Worm (Caenorhabditis elegans) whole organism, young adult: ENCODE measurements around the gene M163.11.

Source experiments
- B0261.1 ChIP-seq: sonication (generic microtip); optimal IDR thresholded peaks from 2 replicates; lab custom pipeline; 2016; ENCODE audit warnings: mild to moderate bottlenecking, missing genetic modification characterization, moderate library complexity, missing compliant biosample characterization
- C06A6.2 ChIP-seq: fragments of 200-800 bp; sonication (Bioruptor generic); conservative IDR thresholded peaks from 2 replicates; pipeline ENCODE4 v1.3.6; 2022; ENCODE audit warnings: missing genetic modification characterization, missing compliant biosample characterization
- D2030.7 ChIP-seq: fragments of 200-800 bp; sonication (Bioruptor generic); IDR thresholded peaks from 2 replicates; pipeline ENCODE4 v1.3.6; 2022; ENCODE audit warnings: missing genetic modification reagents, missing genetic modification characterization, missing compliant biosample characterization
- F37B4.10 ChIP-seq: fragments of 200-800 bp; sonication (Bioruptor generic); IDR thresholded peaks from 2 replicates; pipeline ENCODE4 v1.3.6; 2022; ENCODE audit warnings: missing genetic modification characterization, missing compliant biosample characterization
- F52B5.7 ChIP-seq: sonication (generic microtip); optimal IDR thresholded peaks from 2 replicates; lab custom pipeline; 2016; ENCODE audit warnings: mild to moderate bottlenecking, missing genetic modification characterization, missing compliant biosample characterization
- F55B11.4 ChIP-seq: sonication (generic microtip); optimal IDR thresholded peaks from 2 replicates; lab custom pipeline; 2016; ENCODE audit warnings: missing compliant biosample characterization, missing genetic modification characterization, borderline replicate concordance; ENCODE audit not compliant: insufficient read depth
- F57C9.4 ChIP-seq: sonication (generic microtip); optimal IDR thresholded peaks from 2 replicates; lab custom pipeline; 2017; ENCODE audit warnings: mild to moderate bottlenecking, missing genetic modification characterization, missing compliant biosample characterization
- T07F8.4 ChIP-seq: sonication (generic microtip); optimal IDR thresholded peaks from 2 replicates; lab custom pipeline; 2016; ENCODE audit warnings: mild to moderate bottlenecking, missing genetic modification characterization, moderate library complexity, missing compliant biosample characterization
- T26A5.8 ChIP-seq: sonication (generic microtip); optimal IDR thresholded peaks from 2 replicates; lab custom pipeline; 2016; ENCODE audit warnings: missing genetic modification characterization, missing compliant biosample characterization
- Y95B8A.8 ChIP-seq: fragments of 200-800 bp; sonication (Bioruptor generic); IDR thresholded peaks from 2 replicates; pipeline ENCODE4 v1.3.6; 2022; ENCODE audit warnings: missing genetic modification reagents, missing genetic modification characterization, missing compliant biosample characterization
- aptf-2 ChIP-seq: fragments of 200-800 bp; sonication (Bioruptor generic); conservative IDR thresholded peaks from 2 replicates; pipeline ENCODE4 v1.3.6; 2022; ENCODE audit warnings: missing genetic modification reagents, missing genetic modification characterization, missing compliant biosample characterization
- aptf-3 ChIP-seq: fragments of 200-800 bp; sonication (Bioruptor generic); IDR thresholded peaks from 2 replicates; pipeline ENCODE4 v1.3.6; 2022; ENCODE audit warnings: missing genetic modification characterization, missing compliant biosample characterization
- cebp-2 ChIP-seq: fragments of 200-800 bp; sonication (Bioruptor generic); IDR thresholded peaks from 2 replicates; pipeline ENCODE4 v1.3.6; 2022; ENCODE audit warnings: missing genetic modification characterization, missing compliant biosample characterization
- ceh-27 ChIP-seq: fragments of 200-800 bp; sonication (Bioruptor generic); optimal IDR thresholded peaks from 2 replicates; lab custom pipeline; 2018; ENCODE audit warnings: mild to moderate bottlenecking, missing genetic modification characterization, moderate library complexity, missing compliant biosample characterization
- ceh-91 ChIP-seq: fragments of 200-800 bp; sonication (Bioruptor generic); IDR thresholded peaks from 2 replicates; pipeline ENCODE4 v1.3.6; 2022; ENCODE audit warnings: missing genetic modification reagents, missing genetic modification characterization, missing compliant biosample characterization
- die-1 ChIP-seq: sonication (generic microtip); optimal IDR thresholded peaks from 2 replicates; lab custom pipeline; 2016; ENCODE audit warnings: missing genotype, mild to moderate bottlenecking, missing genetic modification characterization, missing compliant biosample characterization
- dox-1 ChIP-seq: fragments of 200-800 bp; sonication (Bioruptor generic); IDR thresholded peaks from 2 replicates; pipeline ENCODE4 v1.3.6; 2022; ENCODE audit warnings: missing genetic modification reagents, missing genetic modification characterization, missing compliant biosample characterization
- dpff-1 ChIP-seq: sonication (generic microtip); optimal IDR thresholded peaks from 2 replicates; lab custom pipeline; 2017; ENCODE audit warnings: mild to moderate bottlenecking, missing genetic modification characterization, missing compliant biosample characterization
- egl-18 ChIP-seq: fragments of 200-800 bp; sonication (Bioruptor generic); IDR thresholded peaks from 2 replicates; pipeline ENCODE4 v1.3.6; 2022; ENCODE audit warnings: missing genetic modification reagents, missing genetic modification characterization, missing compliant biosample characterization
- fkh-3 ChIP-seq: sonication (generic microtip); optimal IDR thresholded peaks from 2 replicates; lab custom pipeline; 2016; ENCODE audit warnings: mild to moderate bottlenecking, missing genetic modification characterization, missing compliant biosample characterization
- him-1 ChIP-seq: sonication (generic microtip); optimal IDR thresholded peaks from 2 replicates; lab custom pipeline; 2016; ENCODE audit warnings: missing genotype, missing genetic modification reagents, missing genetic modification characterization, missing compliant biosample characterization
- hlh-26 ChIP-seq: fragments of 200-800 bp; sonication (Bioruptor generic); conservative IDR thresholded peaks from 2 replicates; pipeline ENCODE4 v1.3.6; 2022; ENCODE audit warnings: missing genetic modification reagents, missing genetic modification characterization, missing compliant biosample characterization
- hmg-1.2 ChIP-seq: fragments of 200-800 bp; sonication (Bioruptor generic); IDR thresholded peaks from 2 replicates; pipeline ENCODE4 v1.3.6; 2022; ENCODE audit warnings: missing genetic modification reagents, missing genetic modification characterization, missing compliant biosample characterization
- hmg-20 ChIP-seq: fragments of 200-800 bp; sonication (Bioruptor generic); IDR thresholded peaks from 2 replicates; pipeline ENCODE4 v1.3.6; 2022; ENCODE audit warnings: missing genetic modification reagents, missing genetic modification characterization, missing compliant biosample characterization
- hrde-1 ChIP-seq: sonication (generic microtip); optimal IDR thresholded peaks from 2 replicates; lab custom pipeline; 2016; ENCODE audit warnings: missing genetic modification characterization, mild to moderate bottlenecking, missing compliant biosample characterization, moderate library complexity, missing genotype, missing genetic modification reagents, borderline replicate concordance
- lsl-1 ChIP-seq: fragments of 200-800 bp; sonication (Bioruptor generic); optimal IDR thresholded peaks from 2 replicates; lab custom pipeline; 2018; ENCODE audit warnings: mild to moderate bottlenecking, missing genetic modification characterization, moderate library complexity, missing compliant biosample characterization
- lsy-27 ChIP-seq: sonication (generic microtip); optimal IDR thresholded peaks from 2 replicates; lab custom pipeline; 2017; ENCODE audit warnings: missing genetic modification characterization, mild to moderate bottlenecking, missing compliant biosample characterization, antibody characterized with exemption, missing genotype, borderline replicate concordance; ENCODE audit not compliant: insufficient read depth
- madf-3 ChIP-seq: fragments of 200-800 bp; sonication (Bioruptor generic); IDR thresholded peaks from 2 replicates; pipeline ENCODE4 v1.3.6; 2022; ENCODE audit warnings: missing genetic modification reagents, missing genetic modification characterization, missing compliant biosample characterization
- mxl-1 ChIP-seq: sonication (generic microtip); optimal IDR thresholded peaks from 2 replicates; lab custom pipeline; 2016; ENCODE audit warnings: missing genetic modification characterization, missing compliant biosample characterization
- nfya-2 ChIP-seq: fragments of 200-800 bp; sonication (Bioruptor generic); IDR thresholded peaks from 2 replicates; pipeline ENCODE4 v1.3.6; 2022; ENCODE audit warnings: missing genetic modification reagents, missing genetic modification characterization, missing compliant biosample characterization
- nfyb-1 ChIP-seq: fragments of 200-800 bp; sonication (Bioruptor generic); IDR thresholded peaks from 2 replicates; pipeline ENCODE4 v1.3.6; 2022; ENCODE audit warnings: missing genetic modification reagents, missing genetic modification characterization, missing compliant biosample characterization
- nhr-179 ChIP-seq: sonication (generic microtip); optimal IDR thresholded peaks from 2 replicates; lab custom pipeline; 2016; ENCODE audit warnings: mild to moderate bottlenecking, missing genetic modification characterization, missing compliant biosample characterization
- nhr-27 ChIP-seq: fragments of 200-800 bp; sonication (Bioruptor generic); optimal IDR thresholded peaks from 2 replicates; lab custom pipeline; 2018; ENCODE audit warnings: mild to moderate bottlenecking, missing genetic modification characterization, moderate library complexity, missing compliant biosample characterization
- pbrm-1 ChIP-seq: fragments of 200-800 bp; sonication (Bioruptor generic); IDR thresholded peaks from 2 replicates; pipeline ENCODE4 v1.3.6; 2022; ENCODE audit warnings: missing genetic modification reagents, missing genetic modification characterization, missing compliant biosample characterization
- pha-4 ChIP-seq: fragments of 150-350 bp; sonication (generic microtip); optimal IDR thresholded peaks from 2 replicates; lab custom pipeline; 2014; ENCODE audit warnings: missing biosample characterization, missing genetic modification reagents, missing genetic modification characterization
- rpc-1 ChIP-seq, 2 experiments: fragments of 150-350 bp in 1 of 2; sonication (generic microtip) in 1 of 2; optimal IDR thresholded peaks; 2 replicates each; lab custom pipeline; 2014 to 2018; ENCODE audit warnings: missing biosample characterization in 1 of 2, missing genetic modification characterization in 1 of 2, missing genetic modification reagents in 1 of 2, missing genotype in 1 of 2
- snpc-1.1 ChIP-seq: sonication (generic microtip); optimal IDR thresholded peaks from 2 replicates; lab custom pipeline; 2017; ENCODE audit warnings: missing genetic modification characterization, mild to moderate bottlenecking, missing compliant biosample characterization, antibody characterized with exemption, moderate library complexity, missing genotype, missing genetic modification reagents; ENCODE audit not compliant: insufficient read depth
- snpc-4 ChIP-seq, 5 experiments: fragments of 150-350 bp in 1 of 5; sonication (generic microtip) in 4 of 5; optimal IDR thresholded peaks; 2 replicates each; lab custom pipeline; 2014 to 2018; ENCODE audit warnings: missing genetic modification characterization in 5 of 5, missing biosample characterization in 3 of 5, antibody characterized with exemption in 2 of 5, mild to moderate bottlenecking in 2 of 5, missing compliant biosample characterization in 2 of 5, missing genotype in 2 of 5, moderate library complexity in 2 of 5, missing genetic modification reagents in 1 of 5
- sptf-2 ChIP-seq: fragments of 200-800 bp; sonication (Bioruptor generic); optimal IDR thresholded peaks from 2 replicates; lab custom pipeline; 2018; ENCODE audit warnings: mild to moderate bottlenecking, missing genetic modification characterization, missing compliant biosample characterization
- unc-130 ChIP-seq: sonication (generic microtip); optimal IDR thresholded peaks from 2 replicates; lab custom pipeline; 2016; ENCODE audit warnings: missing genetic modification reagents, missing genetic modification characterization, missing compliant biosample characterization
- zfh-2 ChIP-seq: fragments of 200-800 bp; sonication (Bioruptor generic); conservative IDR thresholded peaks from 2 replicates; pipeline ENCODE4 v1.3.6; 2022; ENCODE audit warnings: missing genetic modification reagents, missing genetic modification characterization, missing compliant biosample characterization
- zim-3 ChIP-seq: sonication (generic microtip); optimal IDR thresholded peaks from 2 replicates; lab custom pipeline; 2017; ENCODE audit warnings: mild to moderate bottlenecking, missing genetic modification characterization, moderate library complexity, missing compliant biosample characterization
- ztf-18 ChIP-seq: sonication (generic microtip); optimal IDR thresholded peaks from 2 replicates; lab custom pipeline; 2016; ENCODE audit warnings: missing genotype, mild to moderate bottlenecking, missing genetic modification characterization, missing compliant biosample characterization
- ztf-28 ChIP-seq: fragments of 200-800 bp; sonication (Bioruptor generic); IDR thresholded peaks from 2 replicates; pipeline ENCODE4 v1.3.6; 2022; ENCODE audit warnings: missing genetic modification reagents, missing genetic modification characterization, missing compliant biosample characterization
- ztf-3 ChIP-seq: fragments of 200-800 bp; sonication (Bioruptor generic); optimal IDR thresholded peaks from 2 replicates; lab custom pipeline; 2018; ENCODE audit warnings: mild to moderate bottlenecking, missing genetic modification characterization, missing compliant biosample characterization

Gene M163.11

ce11 chrX:14525325-14526305, 46.4 kb downstream of the M163.11 start (continued):
- TF ChIP-seq B0261.1 (peak; percentile 62), ztf-3 (GFP tag; lab: Kevin White, UChicago) (peak; percentile 95), snpc-4 (GFP tag; optimal IDR thresholded peaks at IDR 0.05; lab: Kevin White, UChicago) (peak; percentile 67), snpc-4 (tag; optimal IDR thresholded peaks at IDR 0.05; lab: Kevin White, UChicago) (peak; percentile 43 to 93 (median 89)), hmg-20 (GFP tag; lab: Robert Waterston, UW) (peak; percentile 97), pha-4 (tag; lab: Kevin White, UChicago) (peak; percentile 40), ceh-27 (GFP tag; lab: Kevin White, UChicago) (peak; percentile 99), ceh-91 (GFP tag; lab: Robert Waterston, UW) (no peak), nfyb-1 (GFP tag; lab: Robert Waterston, UW) (peak; percentile 99), fkh-3 (tag; lab: Kevin White, UChicago) (no peak), hrde-1 (no peak), T07F8.4 (tag; lab: Kevin White, UChicago) (peak; percentile 95), snpc-1.1 (tag; lab: Kevin White, UChicago) (no peak), F57C9.4 (tag; lab: Kevin White, UChicago) (peak; percentile 81), nhr-179 (tag; lab: Kevin White, UChicago) (peak; percentile 87), aptf-3 (GFP tag; lab: Robert Waterston, UW) (no peak), hmg-1.2 (GFP tag; lab: Robert Waterston, UW) (peak; percentile 87), D2030.7 (no peak), rpc-1 (optimal IDR thresholded peaks at IDR 0.05; lab: Kevin White, UChicago) (peak; percentile 17), rpc-1 (tag; optimal IDR thresholded peaks at IDR 0.05; lab: Kevin White, UChicago) (no peak), cebp-2 (GFP tag; lab: Robert Waterston, UW) (peak; percentile 98), sptf-2 (GFP tag; lab: Kevin White, UChicago) (peak; percentile 68), lsl-1 (peak; percentile 18), F55B11.4 (tag; lab: Kevin White, UChicago) (no peak), C06A6.2 (peak; percentile 98), ztf-28 (GFP tag; lab: Robert Waterston, UW) (no peak), F37B4.10 (peak; percentile 97), hlh-26 (GFP tag; lab: Robert Waterston, UW) (no peak), unc-130 (GFP tag; lab: Kevin White, UChicago) (peak; percentile 32), die-1 (tag; lab: Kevin White, UChicago) (peak; percentile 59), nfya-2 (GFP tag; lab: Robert Waterston, UW) (no peak), pbrm-1 (GFP tag; lab: Robert Waterston, UW) (peak; percentile 97), nhr-27 (tag; lab: Kevin White, UChicago) (peak; percentile 95), Y95B8A.8 (GFP tag; lab: Robert Waterston, UW) (0 out of 2 replicates have a peak, but pooled peaks have one; percentile 64), madf-3 (peak; percentile 88), lsy-27 (tag; lab: Kevin White, UChicago) (peak; percentile 66), aptf-2 (GFP tag; lab: Robert Waterston, UW) (no peak), dox-1 (GFP tag; lab: Robert Waterston, UW) (peak; percentile 99), egl-18 (GFP tag; lab: Robert Waterston, UW) (peak; percentile 97), ztf-18 (peak; percentile 80), F52B5.7 (tag; lab: Kevin White, UChicago) (peak; percentile 90), dpff-1 (tag; lab: Kevin White, UChicago) (peak; percentile 94), T26A5.8 (tag; lab: Kevin White, UChicago) (peak; percentile 27), zim-3 (tag; lab: Kevin White, UChicago) (peak; percentile 14), mxl-1 (tag; lab: Kevin White, UChicago) (peak; percentile 66), him-1 (tag; lab: Kevin White, UChicago) (no peak), zfh-2 (GFP tag; lab: Robert Waterston, UW) (no peak)
